Worm (Caenorhabditis elegans): ENCODE data around the gene str-48.

ce11 chrIV:7139143-7139542 is 17.3 kb downstream of the str-48 start:
- TF ChIP-seq ceh-18 (tag; optimal IDR thresholded peaks at IDR 0.05), result no peak
- no peak for TF ChIP-seq mec-3 (tag; optimal IDR thresholded peaks at IDR 0.05; ENCODE audit: borderline replicate concordance)
